Fruit fly (Drosophila melanogaster): ENCODE measurements around the gene aus.

The aus gene

dm6 chr3R:21339448-21340268 is 9.7 kb downstream of the aus start:
- TF ChIP-seq CG8478 (optimal IDR thresholded peaks at IDR 0.05) (no peak), usp (GFP tag; optimal IDR thresholded peaks at IDR 0.05) (no peak), psq (optimal IDR thresholded peaks at IDR 0.05) (no peak), pan (optimal IDR thresholded peaks at IDR 0.05) (no peak), Dll (optimal IDR thresholded peaks at IDR 0.05) (no peak), EcR (GFP tag; optimal IDR thresholded peaks at IDR 0.05) (no peak)

dm6 chr3R:21339006-21339420 is 10.4 kb downstream of the aus start:
- TF ChIP-seq psq (optimal IDR thresholded peaks at IDR 0.05) = no peak
- no peak for TF ChIP-seq EcR (GFP tag; optimal IDR thresholded peaks at IDR 0.05)
- no peak for TF ChIP-seq usp (GFP tag; optimal IDR thresholded peaks at IDR 0.05)
- no peak for TF ChIP-seq Dll (optimal IDR thresholded peaks at IDR 0.05)
- no peak for TF ChIP-seq CG8478 (optimal IDR thresholded peaks at IDR 0.05)
- TF ChIP-seq pan (optimal IDR thresholded peaks at IDR 0.05) = no peak

dm6 chr3R:21338313-21338921 is 11.0 kb downstream of the aus start:
- TF ChIP-seq pan (optimal IDR thresholded peaks at IDR 0.05) = no peak
- TF ChIP-seq psq (optimal IDR thresholded peaks at IDR 0.05) = no peak
- no peak for TF ChIP-seq CG8478 (optimal IDR thresholded peaks at IDR 0.05)
- no peak for TF ChIP-seq EcR (GFP tag; optimal IDR thresholded peaks at IDR 0.05)
- TF ChIP-seq Dll (optimal IDR thresholded peaks at IDR 0.05) = no peak
- TF ChIP-seq usp (GFP tag; optimal IDR thresholded peaks at IDR 0.05) = no peak

- no peak for TF ChIP-seq usp (GFP tag; optimal IDR thresholded peaks at IDR 0.05)
- no peak for TF ChIP-seq Dll (optimal IDR thresholded peaks at IDR 0.05)
- no peak for TF ChIP-seq CG8478 (optimal IDR thresholded peaks at IDR 0.05)
- no peak for TF ChIP-seq psq (optimal IDR thresholded peaks at IDR 0.05)
- TF ChIP-seq EcR (GFP tag; optimal IDR thresholded peaks at IDR 0.05) = no peak
- TF ChIP-seq pan (optimal IDR thresholded peaks at IDR 0.05) = no peak
These were observed 12.6 kb downstream of the aus start for dm6 chr3R:21336797-21337244.

- no peak for TF ChIP-seq CG8478 (optimal IDR thresholded peaks at IDR 0.05)
- TF ChIP-seq usp (GFP tag; optimal IDR thresholded peaks at IDR 0.05) = no peak
- no peak for TF ChIP-seq pan (optimal IDR thresholded peaks at IDR 0.05)
- TF ChIP-seq EcR (GFP tag; optimal IDR thresholded peaks at IDR 0.05) = no peak
- TF ChIP-seq Dll (optimal IDR thresholded peaks at IDR 0.05) = no peak
- TF ChIP-seq psq (optimal IDR thresholded peaks at IDR 0.05) = no peak
These were observed 18.2 kb downstream of the aus start for dm6 chr3R:21331195-21331594.

- no peak for TF ChIP-seq Dll (optimal IDR thresholded peaks at IDR 0.05)
- TF ChIP-seq pan (optimal IDR thresholded peaks at IDR 0.05) = no peak
- no peak for TF ChIP-seq EcR (GFP tag; optimal IDR thresholded peaks at IDR 0.05)
- TF ChIP-seq psq (optimal IDR thresholded peaks at IDR 0.05) = no peak
- no peak for TF ChIP-seq CG8478 (optimal IDR thresholded peaks at IDR 0.05)
- no peak for TF ChIP-seq usp (GFP tag; optimal IDR thresholded peaks at IDR 0.05)
These were observed 18.9 kb downstream of the aus start for dm6 chr3R:21330542-21330941.

dm6 chr3R:21319120-21319519 is 30.3 kb downstream of the aus start:
- TF ChIP-seq pan (optimal IDR thresholded peaks at IDR 0.05) (no peak), psq (optimal IDR thresholded peaks at IDR 0.05) (no peak), CG8478 (optimal IDR thresholded peaks at IDR 0.05) (no peak), Dll (optimal IDR thresholded peaks at IDR 0.05) (no peak), usp (GFP tag; optimal IDR thresholded peaks at IDR 0.05) (no peak), EcR (GFP tag; optimal IDR thresholded peaks at IDR 0.05) (no peak)

dm6 chr3R:21297387-21297956 is 51.9 kb downstream of the aus start:
- no peak for TF ChIP-seq Dll (optimal IDR thresholded peaks at IDR 0.05)
- TF ChIP-seq EcR (GFP tag; optimal IDR thresholded peaks at IDR 0.05) = no peak
- no peak for TF ChIP-seq CG8478 (optimal IDR thresholded peaks at IDR 0.05)
- no peak for TF ChIP-seq pan (optimal IDR thresholded peaks at IDR 0.05)
- TF ChIP-seq psq (optimal IDR thresholded peaks at IDR 0.05) = no peak
- TF ChIP-seq usp (GFP tag; optimal IDR thresholded peaks at IDR 0.05) = no peak

dm6 chr3R:21296728-21297386 is 52.5 kb downstream of the aus start:
- TF ChIP-seq psq (optimal IDR thresholded peaks at IDR 0.05) (no peak), Dll (optimal IDR thresholded peaks at IDR 0.05) (no peak), CG8478 (optimal IDR thresholded peaks at IDR 0.05) (no peak), usp (GFP tag; optimal IDR thresholded peaks at IDR 0.05) (no peak), EcR (GFP tag; optimal IDR thresholded peaks at IDR 0.05) (no peak), pan (optimal IDR thresholded peaks at IDR 0.05) (no peak)

dm6 chr3R:21296038-21296727 is 53.2 kb downstream of the aus start:
- TF ChIP-seq EcR (GFP tag; optimal IDR thresholded peaks at IDR 0.05) (no peak), usp (GFP tag; optimal IDR thresholded peaks at IDR 0.05) (no peak), CG8478 (optimal IDR thresholded peaks at IDR 0.05) (peak; percentile 16), psq (optimal IDR thresholded peaks at IDR 0.05) (no peak)

- no peak for TF ChIP-seq pan (optimal IDR thresholded peaks at IDR 0.05)
- no peak for TF ChIP-seq CG8478 (optimal IDR thresholded peaks at IDR 0.05)
- TF ChIP-seq psq (optimal IDR thresholded peaks at IDR 0.05) = no peak
- no peak for TF ChIP-seq EcR (GFP tag; optimal IDR thresholded peaks at IDR 0.05)
- TF ChIP-seq usp (GFP tag; optimal IDR thresholded peaks at IDR 0.05) = no peak
- TF ChIP-seq Dll (optimal IDR thresholded peaks at IDR 0.05) = no peak
These were observed 53.7 kb downstream of the aus start for dm6 chr3R:21295695-21296037.

Data from whole organism.